Fruit fly (Drosophila melanogaster): ENCODE measurements around the gene ND-MNLL.

DNA sequence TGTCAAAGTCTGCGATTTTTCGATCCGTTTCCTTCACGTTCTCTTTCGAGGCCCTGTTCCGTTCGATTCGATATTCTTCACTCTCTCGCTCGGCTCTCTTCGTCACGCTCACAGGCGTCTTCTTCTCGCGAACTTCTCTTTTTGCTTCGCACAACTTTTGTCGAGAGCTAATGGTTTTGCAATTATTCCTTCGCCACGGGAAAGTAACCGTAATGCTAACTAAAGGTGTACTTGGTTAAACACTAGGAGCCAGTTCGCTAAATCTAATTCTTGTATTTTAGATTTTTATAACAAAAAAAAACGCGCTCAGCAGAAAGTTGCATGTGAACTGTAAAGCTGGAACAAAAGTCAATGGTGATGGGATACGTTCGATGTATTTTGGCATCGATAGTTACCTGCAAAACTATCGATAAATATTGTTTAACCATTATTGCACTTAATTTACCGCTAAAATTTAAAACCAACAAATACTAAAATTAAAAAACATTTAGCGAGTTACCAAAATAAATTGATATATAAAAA lies 37.5 kb upstream of the ND-MNLL start, which contains the start of gene mahe:
- TF ChIP-seq CG8478 (optimal IDR thresholded peaks at IDR 0.05) = no peak
- no peak for TF ChIP-seq CTCF (optimal IDR thresholded peaks at IDR 0.05)
